Fruit fly (Drosophila melanogaster) whole organism, embryonic: ENCODE results near the gene Hexo1.

Source experiments
- Abd-B ChIP-seq: fragments of 200-800 bp; sonication (Bioruptor generic); optimal IDR thresholded peaks from 2 replicates; lab custom pipeline; 2018; ENCODE audit warnings: missing biosample characterization, mild to moderate bottlenecking, missing genetic modification characterization, moderate library complexity
- Asciz ChIP-seq: fragments of 200-800 bp; sonication (Bioruptor generic); optimal IDR thresholded peaks from 2 replicates; lab custom pipeline; 2017; ENCODE audit warnings: missing biosample characterization, mild to moderate bottlenecking, missing genetic modification characterization, missing genetic modification reagents
- B-H2 ChIP-seq: fragments of 200-800 bp; sonication (Bioruptor generic); optimal IDR thresholded peaks from 2 replicates; lab custom pipeline; 2018; ENCODE audit warnings: missing biosample characterization, mild to moderate bottlenecking, missing genetic modification characterization
- CG10147 ChIP-seq: fragments of 200-800 bp; sonication (Bioruptor generic); optimal IDR thresholded peaks from 2 replicates; lab custom pipeline; 2019; ENCODE audit warnings: missing biosample characterization, mild to moderate bottlenecking, missing genetic modification characterization, moderate library complexity
- CG10321 ChIP-seq: fragments of 200-800 bp; sonication (Bioruptor generic); IDR thresholded peaks from 2 replicates; pipeline ENCODE4 v1.3.6; 2022; ENCODE audit warnings: missing biosample characterization, missing genetic modification characterization
- CG10959 ChIP-seq: fragments of 200-800 bp; sonication (Bioruptor generic); IDR thresholded peaks from 2 replicates; pipeline ENCODE4 v1.3.6; 2022; ENCODE audit warnings: missing biosample characterization, missing genetic modification characterization
- CG12104 ChIP-seq: fragments of 200-800 bp; sonication (Bioruptor generic); optimal IDR thresholded peaks from 3 replicates; lab custom pipeline; 2016; ENCODE audit warnings: missing biosample characterization, missing genetic modification characterization
- CG12219 ChIP-seq: fragments of 200-800 bp; sonication (Bioruptor generic); optimal IDR thresholded peaks from 3 replicates; lab custom pipeline; 2018; ENCODE audit warnings: missing biosample characterization, mild to moderate bottlenecking, missing genetic modification characterization
- CG12769 ChIP-seq: fragments of 200-800 bp; sonication (Bioruptor generic); optimal IDR thresholded peaks from 2 replicates; lab custom pipeline; 2019; ENCODE audit warnings: missing biosample characterization, mild to moderate bottlenecking, missing genetic modification characterization, moderate library complexity
- CG13894 ChIP-seq: fragments of 200-800 bp; sonication (Bioruptor generic); optimal IDR thresholded peaks from 3 replicates; lab custom pipeline; 2018; ENCODE audit warnings: missing biosample characterization, mild to moderate bottlenecking, missing genetic modification characterization, moderate library complexity
- CG18262 ChIP-seq: fragments of 200-800 bp; optimal IDR thresholded peaks from 3 replicates; lab custom pipeline; 2019; ENCODE audit warnings: missing biosample characterization, mild to moderate bottlenecking, missing genetic modification characterization, moderate library complexity
- CG2120 ChIP-seq: fragments of 200-800 bp; sonication (Bioruptor generic); optimal IDR thresholded peaks from 3 replicates; lab custom pipeline; 2016; ENCODE audit warnings: missing biosample characterization, missing genetic modification characterization
- CG2678 ChIP-seq: fragments of 200-800 bp; sonication (Bioruptor generic); optimal IDR thresholded peaks from 3 replicates; lab custom pipeline; 2019; ENCODE audit warnings: missing biosample characterization, mild to moderate bottlenecking, missing genetic modification characterization, moderate library complexity
- CG2712 ChIP-seq: fragments of 200-800 bp; optimal IDR thresholded peaks from 3 replicates; lab custom pipeline; 2019; ENCODE audit warnings: missing biosample characterization, mild to moderate bottlenecking, missing genetic modification characterization, moderate library complexity
- CG3281 ChIP-seq: fragments of 200-800 bp; sonication (Bioruptor generic); optimal IDR thresholded peaks from 3 replicates; lab custom pipeline; 2017; ENCODE audit warnings: missing biosample characterization, mild to moderate bottlenecking, missing genetic modification characterization
- CG4820 ChIP-seq: fragments of 200-800 bp; sonication (Bioruptor generic); optimal IDR thresholded peaks from 3 replicates; lab custom pipeline; 2016; ENCODE audit warnings: missing biosample characterization, missing genetic modification characterization
- CG6272 ChIP-seq: fragments of 200-800 bp; sonication (Bioruptor generic); IDR thresholded peaks from 2 replicates; pipeline ENCODE4 v1.3.6; 2022; ENCODE audit warnings: missing biosample characterization, missing genetic modification characterization
- CG7556 ChIP-seq: fragments of 200-800 bp; sonication (Bioruptor generic); optimal IDR thresholded peaks from 2 replicates; lab custom pipeline; 2017; ENCODE audit warnings: missing biosample characterization, mild to moderate bottlenecking, missing genetic modification characterization
- CG8924 ChIP-seq: fragments of 200-800 bp; optimal IDR thresholded peaks from 3 replicates; lab custom pipeline; 2019; ENCODE audit warnings: missing biosample characterization, mild to moderate bottlenecking, missing genetic modification characterization, moderate library complexity
- Dbx ChIP-seq: fragments of 200-800 bp; sonication (Bioruptor generic); IDR thresholded peaks from 3 replicates; pipeline ENCODE4 v1.3.6; 2022; ENCODE audit warnings: missing biosample characterization, missing genetic modification characterization
- Hand ChIP-seq: fragments of 200-800 bp; sonication (Bioruptor generic); optimal IDR thresholded peaks from 2 replicates; lab custom pipeline; 2017; ENCODE audit warnings: mild to moderate bottlenecking, missing biosample characterization, missing genetic modification reagents, missing genetic modification characterization
- Hmr ChIP-seq: fragments of 200-800 bp; sonication (Bioruptor generic); optimal IDR thresholded peaks from 3 replicates; lab custom pipeline; 2017; ENCODE audit warnings: mild to moderate bottlenecking, missing biosample characterization, missing genetic modification reagents, missing genetic modification characterization
- Hr51 ChIP-seq, 2 experiments: fragments of 200-800 bp; sonication (Bioruptor generic); optimal IDR thresholded peaks; 2 replicates in 1 of 2; 3 replicates in 1 of 2; lab custom pipeline; 2016 to 2018; ENCODE audit warnings: missing biosample characterization in 2 of 2, missing genetic modification characterization in 2 of 2, mild to moderate bottlenecking in 1 of 2, moderate library complexity in 1 of 2
- Lpt ChIP-seq: fragments of >200 bp; optimal IDR thresholded peaks from 2 replicates; lab custom pipeline; 2018; ENCODE audit warnings: missing biosample characterization, missing genetic modification characterization
- MBD-R2 ChIP-seq: fragments of 200-800 bp; sonication (Bioruptor generic); IDR thresholded peaks from 2 replicates; pipeline ENCODE4 v1.3.6; 2022; ENCODE audit warnings: missing biosample characterization, missing genetic modification characterization
- MESR4 ChIP-seq: fragments of 200-800 bp; sonication (Bioruptor generic); optimal IDR thresholded peaks from 2 replicates; lab custom pipeline; 2018; ENCODE audit warnings: missing biosample characterization, mild to moderate bottlenecking, missing genetic modification characterization, moderate library complexity
- Mad ChIP-seq: fragments of 200-800 bp; sonication (Bioruptor generic); optimal IDR thresholded peaks from 2 replicates; lab custom pipeline; 2016; ENCODE audit warnings: missing biosample characterization, missing genetic modification characterization
- Myb ChIP-seq: fragments of 200-800 bp; sonication (Bioruptor generic); optimal IDR thresholded peaks from 2 replicates; lab custom pipeline; 2016; ENCODE audit warnings: missing biosample characterization, missing genetic modification characterization
- Xbp1 ChIP-seq: fragments of 200-800 bp; sonication (Bioruptor generic); optimal IDR thresholded peaks from 3 replicates; lab custom pipeline; 2016; ENCODE audit warnings: missing biosample characterization, mild to moderate bottlenecking, missing genetic modification characterization
- bbx ChIP-seq: fragments of 200-800 bp; sonication (Bioruptor generic); IDR thresholded peaks from 2 replicates; pipeline ENCODE4 v1.3.6; 2022; ENCODE audit warnings: missing biosample characterization, missing genetic modification characterization; ENCODE audit not compliant: partially characterized antibody
- bcd ChIP-seq: fragments of 200-800 bp; sonication (Bioruptor generic); optimal IDR thresholded peaks from 2 replicates; lab custom pipeline; 2017; ENCODE audit warnings: missing biosample characterization, mild to moderate bottlenecking, missing genetic modification characterization
- br ChIP-seq: fragments of >200 bp; optimal IDR thresholded peaks from 2 replicates; lab custom pipeline; 2017
- bsh ChIP-seq, 2 experiments: fragments of 200-800 bp; sonication (Bioruptor generic); optimal IDR thresholded peaks; 2 replicates each; lab custom pipeline; 2017 to 2018; ENCODE audit warnings: mild to moderate bottlenecking in 2 of 2, missing biosample characterization in 2 of 2, missing genetic modification characterization in 2 of 2, moderate library complexity in 1 of 2
- corto ChIP-seq: fragments of 200-800 bp; sonication (Bioruptor generic); optimal IDR thresholded peaks from 2 replicates; lab custom pipeline; 2016; ENCODE audit warnings: missing biosample characterization, mild to moderate bottlenecking, missing genetic modification characterization, moderate library complexity
- crol ChIP-seq: fragments of 200-800 bp; sonication (Bioruptor generic); IDR thresholded peaks from 2 replicates; pipeline ENCODE4 v1.3.6; 2022; ENCODE audit warnings: missing biosample characterization, missing genetic modification characterization
- da ChIP-seq: fragments of 200-800 bp; sonication (Bioruptor generic); optimal IDR thresholded peaks from 2 replicates; lab custom pipeline; 2016; ENCODE audit warnings: missing biosample characterization, missing genetic modification characterization
- exex ChIP-seq: fragments of 200-800 bp; sonication (Bioruptor generic); optimal IDR thresholded peaks from 4 replicates; lab custom pipeline; 2018; ENCODE audit warnings: missing biosample characterization, mild to moderate bottlenecking, missing genetic modification characterization, moderate library complexity
- eyg ChIP-seq: fragments of 200-800 bp; sonication (Bioruptor generic); optimal IDR thresholded peaks from 3 replicates; lab custom pipeline; 2016; ENCODE audit warnings: missing biosample characterization, missing genetic modification characterization
- fru ChIP-seq: fragments of >200 bp; optimal IDR thresholded peaks from 2 replicates; lab custom pipeline; 2017
- jigr1 ChIP-seq: fragments of 200-800 bp; sonication (Bioruptor generic); IDR thresholded peaks from 3 replicates; pipeline ENCODE4 v1.3.6; 2022; ENCODE audit warnings: missing biosample characterization, missing genetic modification characterization
- org-1 ChIP-seq: fragments of 200-800 bp; sonication (Bioruptor generic); optimal IDR thresholded peaks from 2 replicates; lab custom pipeline; 2017; ENCODE audit warnings: missing biosample characterization, missing genetic modification characterization
- pan ChIP-seq, 4 experiments: fragments of >200 bp in 3 of 4; fragments of 200-800 bp in 1 of 4; sonication (Bioruptor generic) in 1 of 4; optimal IDR thresholded peaks in 3 of 4; IDR thresholded peaks in 1 of 4; 2 replicates each; pipeline versions ENCODE4 v1.3.6 to Lab custom; 2017 to 2022; ENCODE audit warnings: missing biosample characterization in 2 of 4, missing genetic modification characterization in 2 of 4, mixed read lengths in 1 of 4
- pros ChIP-seq: fragments of 200-800 bp; sonication (Bioruptor generic); optimal IDR thresholded peaks from 3 replicates; lab custom pipeline; 2019; ENCODE audit warnings: missing biosample characterization, mild to moderate bottlenecking, missing genetic modification characterization, moderate library complexity
- pzg ChIP-seq: fragments of 200-800 bp; sonication (Bioruptor generic); optimal IDR thresholded peaks from 3 replicates; lab custom pipeline; 2018; ENCODE audit warnings: missing biosample characterization, mild to moderate bottlenecking, missing genetic modification characterization, moderate library complexity
- rib ChIP-seq: fragments of 200-800 bp; sonication (Bioruptor generic); IDR thresholded peaks from 2 replicates; pipeline ENCODE4 v1.3.6; 2022; ENCODE audit warnings: missing biosample characterization, missing genetic modification characterization
- sens-2 ChIP-seq: fragments of 200-800 bp; sonication (Bioruptor generic); IDR thresholded peaks from 2 replicates; pipeline ENCODE4 v1.3.6; 2022; ENCODE audit warnings: missing biosample characterization, missing genetic modification characterization
- sob ChIP-seq: fragments of 200-800 bp; sonication (Bioruptor generic); IDR thresholded peaks from 2 replicates; pipeline ENCODE4 v1.3.6; 2022; ENCODE audit warnings: missing biosample characterization, missing genetic modification characterization
- stwl ChIP-seq: fragments of 200-800 bp; sonication (Bioruptor generic); optimal IDR thresholded peaks from 3 replicates; lab custom pipeline; 2018; ENCODE audit warnings: missing biosample characterization, mild to moderate bottlenecking, missing genetic modification characterization, moderate library complexity
- tap ChIP-seq: fragments of 200-800 bp; optimal IDR thresholded peaks from 3 replicates; lab custom pipeline; 2019; ENCODE audit warnings: missing biosample characterization, mild to moderate bottlenecking, missing genetic modification characterization, moderate library complexity
- tna ChIP-seq: fragments of 200-800 bp; sonication (Bioruptor generic); IDR thresholded peaks from 2 replicates; pipeline ENCODE4 v1.3.6; 2022; ENCODE audit warnings: missing biosample characterization, missing genetic modification characterization; ENCODE audit not compliant: partially characterized antibody
- zen ChIP-seq: fragments of 200-800 bp; sonication (Bioruptor generic); optimal IDR thresholded peaks from 3 replicates; lab custom pipeline; 2018; ENCODE audit warnings: missing biosample characterization, mild to moderate bottlenecking, missing genetic modification characterization, moderate library complexity

Hexo1 gene

DNA sequence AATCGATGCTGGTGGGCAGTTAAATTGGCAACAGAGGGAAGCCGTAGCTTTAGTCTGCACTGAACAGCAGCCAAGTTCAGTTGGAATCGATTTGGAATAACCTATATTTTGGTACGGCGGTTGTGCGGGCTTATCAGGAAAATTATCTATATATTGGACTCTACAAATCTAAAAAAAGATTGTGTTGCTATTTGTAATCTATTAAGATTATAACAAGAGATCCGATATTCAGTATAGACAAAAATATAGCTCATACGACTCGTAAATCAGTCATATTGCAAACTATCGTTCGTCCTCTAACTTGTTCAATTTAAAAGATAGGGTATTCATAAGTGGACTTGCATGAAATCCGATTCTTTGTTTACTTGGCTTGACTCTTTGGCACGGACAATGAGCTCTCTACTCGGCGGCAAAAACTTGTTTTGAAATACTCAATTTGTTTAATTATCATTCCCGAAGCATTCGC lies at the start of gene Hexo1 (continued):
- TF ChIP-seq tna (GFP tag; lab: Robert Waterston, UW) (no peak), org-1 (GFP tag; lab: Kevin White, UChicago) (no peak), corto (GFP tag; lab: Kevin White, UChicago) (no peak), CG10321 (GFP tag; lab: Robert Waterston, UW) (no peak), eyg (no peak), CG12769 (tag; lab: Kevin White, UChicago) (peak; percentile 12), pros (GFP tag; lab: Kevin White, UChicago) (no peak), Hand (GFP tag; lab: Kevin White, UChicago) (no peak), CG12104 (GFP tag; lab: Kevin White, UChicago) (no peak), bbx (GFP tag; lab: Robert Waterston, UW) (no peak), MBD-R2 (GFP tag; lab: Robert Waterston, UW) (no peak; the same call in 1 of the 2 replicates), Hr51 (GFP tag; optimal IDR thresholded peaks at IDR 0.05; lab: Kevin White, UChicago) (no peak), fru (lab: Kevin White, UChicago) (no peak), CG4820 (GFP tag; lab: Kevin White, UChicago) (no peak), Myb (GFP tag; lab: Kevin White, UChicago) (no peak), CG7556 (GFP tag; lab: Kevin White, UChicago) (peak; percentile 29), B-H2 (GFP tag; lab: Kevin White, UChicago) (no peak), MESR4 (GFP tag; lab: Kevin White, UChicago) (no peak), tap (tag; lab: Kevin White, UChicago) (no peak), CG3281 (GFP tag; lab: Kevin White, UChicago) (peak; percentile 42), CG10147 (GFP tag; lab: Kevin White, UChicago) (peak; percentile 3), br (no peak), Mad (GFP tag; lab: Kevin White, UChicago) (no peak), Abd-B (no peak), Dbx (peak; percentile 20; the same call in 1 of the 3 replicates), Xbp1 (peak; percentile 1), Lpt (GFP tag; lab: Kevin White, UChicago) (no peak), sens-2 (GFP tag; lab: Robert Waterston, UW) (no peak), rib (GFP tag; lab: Robert Waterston, UW) (no peak), CG2712 (tag; lab: Kevin White, UChicago) (peak; percentile 38), CG8924 (tag; lab: Kevin White, UChicago) (peak; percentile 25), CG2678 (tag; lab: Kevin White, UChicago) (peak; percentile 51), bcd (peak; percentile 10), pzg (no peak), bsh (GFP tag; optimal IDR thresholded peaks at IDR 0.05; lab: Kevin White, UChicago) (peak; percentile 35 to 58), CG10959 (no peak), CG12219 (GFP tag; lab: Kevin White, UChicago) (peak; percentile 34), crol (GFP tag; lab: Robert Waterston, UW) (no peak), pan (optimal IDR thresholded peaks at IDR 0.05; lab: Kevin White, UChicago) (no peak), pan (GFP tag; optimal IDR thresholded peaks at IDR 0.05 in 1 of 2, IDR thresholded peaks at IDR 0.05 in 1 of 2) (peak in 1 of 2 experiments; percentile 36), exex (peak; percentile 48), Asciz (GFP tag; lab: Kevin White, UChicago) (no peak), CG6272 (GFP tag; lab: Robert Waterston, UW) (no peak), CG2120 (GFP tag; lab: Kevin White, UChicago) (peak; percentile 53), da (GFP tag; lab: Kevin White, UChicago) (no peak), jigr1 (GFP tag; lab: Robert Waterston, UW) (no peak), zen (tag; lab: Kevin White, UChicago) (no peak), CG13894 (no peak), stwl (tag; lab: Kevin White, UChicago) (no peak), sob (GFP tag; lab: Robert Waterston, UW) (no peak), CG18262 (tag; lab: Kevin White, UChicago) (peak; percentile 31), Hmr (peak; percentile 37)
